Worm (Caenorhabditis elegans) whole organism, midembryonic: Measurements from ENCODE around the gene ZC373.2.

ENCODE experiments used
- T22C8.4 ChIP-seq: fragments of 200-800 bp; sonication (Bioruptor generic); IDR thresholded peaks from 2 replicates; pipeline ENCODE4 v1.3.6; 2022; ENCODE audit warnings: missing genetic modification characterization, missing compliant biosample characterization
- cog-1 ChIP-seq: sonication (generic microtip); optimal IDR thresholded peaks from 2 replicates; lab custom pipeline; 2016; ENCODE audit warnings: missing genetic modification characterization, missing compliant biosample characterization
- flt-1 ChIP-seq: fragments of 200-800 bp; sonication (Bioruptor generic); IDR thresholded peaks from 2 replicates; pipeline ENCODE4 v1.3.6; 2022; ENCODE audit warnings: missing genetic modification characterization, missing compliant biosample characterization
- klf-2 ChIP-seq: fragments of 200-800 bp; sonication (Bioruptor generic); conservative IDR thresholded peaks from 2 replicates; pipeline ENCODE4 v1.3.6; 2022; ENCODE audit warnings: missing genetic modification reagents, missing genetic modification characterization, missing compliant biosample characterization
- med-1 ChIP-seq: sonication (generic microtip); optimal IDR thresholded peaks from 2 replicates; lab custom pipeline; 2017; ENCODE audit warnings: missing genetic modification characterization, mild to moderate bottlenecking, missing compliant biosample characterization, antibody characterized with exemption, missing genetic modification reagents; ENCODE audit not compliant: insufficient read depth
- ref-1 ChIP-seq: fragments of 200-800 bp; sonication (Bioruptor generic); conservative IDR thresholded peaks from 2 replicates; pipeline ENCODE4 v1.3.6; 2022; ENCODE audit warnings: missing genetic modification reagents, missing genetic modification characterization, missing compliant biosample characterization
- tab-1 ChIP-seq: fragments of 200-800 bp; sonication (Bioruptor generic); IDR thresholded peaks from 2 replicates; pipeline ENCODE4 v1.3.6; 2022; ENCODE audit warnings: missing genetic modification characterization, missing compliant biosample characterization
- ztf-23 ChIP-seq: fragments of 200-800 bp; sonication (Bioruptor generic); IDR thresholded peaks from 2 replicates; pipeline ENCODE4 v1.3.6; 2022; ENCODE audit warnings: missing genetic modification reagents, missing genetic modification characterization, missing compliant biosample characterization
- ztf-29 ChIP-seq: fragments of 200-800 bp; sonication (Bioruptor generic); IDR thresholded peaks from 2 replicates; pipeline ENCODE4 v1.3.6; 2022; ENCODE audit warnings: missing genetic modification reagents, missing genetic modification characterization, missing compliant biosample characterization

Gene ZC373.2

ce11 chrX:10053742-10054409 is 4.4 kb downstream of the ZC373.2 start, which contains the start of gene cbs-1:
cbs-1 (plus strand) TSS chrX:10054275.
- TF ChIP-seq med-1 (no peak), cog-1 (no peak), flt-1 (GFP tag; lab: Robert Waterston, UW) (no peak)

- TF ChIP-seq ztf-23 (GFP tag; lab: Robert Waterston, UW) (no peak), flt-1 (GFP tag; lab: Robert Waterston, UW) (no peak), ztf-29 (GFP tag; lab: Robert Waterston, UW) (no peak), tab-1 (GFP tag; lab: Robert Waterston, UW) (no peak), klf-2 (GFP tag; lab: Robert Waterston, UW) (no peak), T22C8.4 (GFP tag; lab: Robert Waterston, UW) (no peak), cog-1 (no peak), med-1 (no peak), ref-1 (GFP tag; lab: Robert Waterston, UW) (no peak)
Measured at ce11 chrX:10051625-10052024, 6.6 kb downstream of the ZC373.2 start.

- TF ChIP-seq cog-1 (no peak), flt-1 (GFP tag; lab: Robert Waterston, UW) (no peak), ref-1 (GFP tag; lab: Robert Waterston, UW) (no peak), T22C8.4 (GFP tag; lab: Robert Waterston, UW) (no peak), ztf-29 (GFP tag; lab: Robert Waterston, UW) (no peak), tab-1 (GFP tag; lab: Robert Waterston, UW) (no peak), med-1 (no peak)
Measured at ce11 chrX:10049160-10049559, 9.1 kb downstream of the ZC373.2 start, which contains the start of gene gnrr-3. gnrr-3 (plus strand) TSS chrX:10049460.

DNA sequence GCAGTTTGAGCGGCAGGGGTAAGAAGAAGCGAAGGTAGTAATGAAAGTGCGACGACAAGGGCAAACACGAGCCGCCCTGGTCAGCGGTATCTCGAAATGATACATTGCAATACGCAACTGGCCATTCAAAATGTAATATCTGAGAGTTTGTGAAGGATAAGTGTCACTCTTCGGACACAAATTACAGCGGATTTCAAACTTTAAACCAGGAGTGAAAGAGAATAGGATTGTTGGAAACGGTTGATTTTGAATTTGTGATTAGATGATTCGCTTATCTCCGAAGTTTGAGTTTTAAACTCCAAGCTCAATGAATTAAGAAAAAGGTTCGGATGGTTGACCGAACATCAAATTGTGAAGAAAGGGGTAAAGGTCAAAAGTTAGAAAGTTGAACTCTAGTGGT is 10.9 kb downstream of the ZC373.2 start, which contains the start of gene ZC374.2:
TSS of gene ZC374.2 (minus strand) at position 101 of the 400 bp plus-strand sequence.
- TF ChIP-seq med-1 = no peak

DNA sequence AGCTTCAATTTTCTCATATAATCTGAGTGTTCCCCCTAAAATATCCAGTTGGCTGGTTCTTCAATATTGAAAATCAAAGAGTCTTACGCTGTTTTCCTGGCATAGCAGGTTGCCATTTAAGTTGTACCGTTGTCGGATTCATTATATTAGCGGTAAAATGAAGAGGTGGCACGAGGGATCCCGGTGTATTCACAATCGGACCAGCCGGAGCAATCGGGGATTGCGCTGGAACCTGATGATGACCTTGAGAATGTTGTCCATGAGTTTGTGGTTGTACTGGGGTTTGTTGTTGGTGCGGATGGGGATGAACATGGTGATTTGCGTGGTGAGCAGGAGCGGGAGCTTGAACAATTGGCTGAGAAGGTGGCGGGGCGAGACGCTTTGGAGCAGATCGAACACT is 13.8 kb downstream of the ZC373.2 start:
- TF ChIP-seq med-1 = no peak
- no peak for TF ChIP-seq cog-1
- TF ChIP-seq ref-1 (GFP tag; lab: Robert Waterston, UW) = no peak
- no peak for TF ChIP-seq flt-1 (GFP tag; lab: Robert Waterston, UW)
- TF ChIP-seq tab-1 (GFP tag; lab: Robert Waterston, UW) = no peak
- no peak for TF ChIP-seq ztf-23 (GFP tag; lab: Robert Waterston, UW)
- no peak for TF ChIP-seq ztf-29 (GFP tag; lab: Robert Waterston, UW)
- TF ChIP-seq T22C8.4 (GFP tag; lab: Robert Waterston, UW) = no peak
- no peak for TF ChIP-seq klf-2 (GFP tag; lab: Robert Waterston, UW)

DNA sequence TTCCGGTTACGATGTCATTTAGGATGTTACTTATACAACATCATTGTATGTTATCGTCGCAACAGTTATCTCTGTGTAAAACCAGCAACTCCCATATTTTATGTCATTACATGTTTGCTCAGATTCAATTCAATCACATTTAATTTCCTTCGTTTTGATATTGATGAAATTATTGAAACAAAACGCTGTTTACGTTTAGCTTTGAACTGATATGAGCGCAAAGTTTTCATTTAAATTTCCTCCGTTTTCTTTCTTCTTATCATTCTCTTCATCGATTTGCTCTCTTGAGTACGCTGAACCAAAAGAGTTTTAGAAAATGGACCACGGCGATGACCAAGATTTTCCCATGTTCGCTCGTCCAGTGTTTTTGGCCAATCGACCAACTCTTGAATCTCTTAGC is 27.4 kb downstream of the ZC373.2 start, which contains the start of gene sek-6:
TSS of gene sek-6 (plus strand) at position 315 of the 400 bp plus-strand sequence.
- TF ChIP-seq T22C8.4 (GFP tag; lab: Robert Waterston, UW) (no peak), med-1 (no peak)

- TF ChIP-seq ztf-23 (GFP tag; lab: Robert Waterston, UW) = no peak
- no peak for TF ChIP-seq T22C8.4 (GFP tag; lab: Robert Waterston, UW)
- no peak for TF ChIP-seq cog-1
- no peak for TF ChIP-seq tab-1 (GFP tag; lab: Robert Waterston, UW)
- no peak for TF ChIP-seq ztf-29 (GFP tag; lab: Robert Waterston, UW)
- TF ChIP-seq ref-1 (GFP tag; lab: Robert Waterston, UW) = no peak
- no peak for TF ChIP-seq klf-2 (GFP tag; lab: Robert Waterston, UW)
- TF ChIP-seq med-1 = no peak
- TF ChIP-seq flt-1 (GFP tag; lab: Robert Waterston, UW) = no peak
Measured at ce11 chrX:10027556-10027955, 30.7 kb downstream of the ZC373.2 start, which contains the start of gene mkk-4. mkk-4 (plus strand) TSS chrX:10027856.

ce11 chrX:10026347-10026746 is 31.9 kb downstream of the ZC373.2 start:
- TF ChIP-seq flt-1 (GFP tag; lab: Robert Waterston, UW) (no peak; the same call in 1 of the 2 replicates), tab-1 (GFP tag; lab: Robert Waterston, UW) (no peak), cog-1 (no peak)

- no peak for TF ChIP-seq klf-2 (GFP tag; lab: Robert Waterston, UW)
- no peak for TF ChIP-seq tab-1 (GFP tag; lab: Robert Waterston, UW)
- no peak for TF ChIP-seq ref-1 (GFP tag; lab: Robert Waterston, UW)
- no peak for TF ChIP-seq ztf-23 (GFP tag; lab: Robert Waterston, UW)
- TF ChIP-seq med-1 = no peak
- no peak for TF ChIP-seq ztf-29 (GFP tag; lab: Robert Waterston, UW)
Measured at ce11 chrX:10022016-10022415, 36.2 kb downstream of the ZC373.2 start, which contains the start of gene F42G10.1. F42G10.1 (minus strand) TSS chrX:10022166.

DNA sequence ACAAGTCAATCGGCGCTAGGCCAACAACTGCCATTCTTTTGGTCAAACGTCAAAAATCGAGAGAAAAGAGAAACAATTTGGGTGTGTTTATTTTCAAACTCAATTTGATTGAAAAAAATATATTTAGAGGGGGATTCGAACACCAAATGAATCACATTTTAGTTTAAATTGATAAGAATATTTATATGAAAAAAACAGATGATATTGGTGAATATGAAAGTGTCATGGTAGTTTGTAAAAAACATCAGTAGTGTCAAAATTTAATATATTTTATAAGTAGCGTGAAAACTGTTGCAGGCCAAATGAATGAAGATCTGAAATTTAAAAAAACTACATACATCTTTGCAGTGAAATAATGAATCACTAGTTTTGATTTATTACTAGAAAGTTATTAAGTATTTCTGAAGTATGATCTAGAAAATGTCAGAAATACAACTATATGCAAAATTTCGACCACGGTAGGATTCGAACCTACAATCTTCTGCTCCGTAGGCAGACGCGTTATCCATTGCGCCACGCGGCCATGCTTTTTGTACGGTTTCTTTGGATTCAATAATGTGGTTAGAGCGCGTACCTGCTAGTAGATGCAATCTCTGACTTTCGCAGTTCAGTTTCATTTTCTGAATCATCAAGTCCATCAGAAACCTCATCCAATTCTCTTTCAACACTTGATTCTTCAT is 40.1 kb downstream of the ZC373.2 start, which contains the start of gene F19C6.4:
TSS of gene F19C6.4 (minus strand) at position 51 of the 680 bp plus-strand sequence.
- TF ChIP-seq med-1 (no peak), T22C8.4 (GFP tag; lab: Robert Waterston, UW) (no peak), ref-1 (GFP tag; lab: Robert Waterston, UW) (no peak), flt-1 (GFP tag; lab: Robert Waterston, UW) (no peak), ztf-29 (GFP tag; lab: Robert Waterston, UW) (no peak), ztf-23 (GFP tag; lab: Robert Waterston, UW) (no peak), tab-1 (GFP tag; lab: Robert Waterston, UW) (no peak), klf-2 (GFP tag; lab: Robert Waterston, UW) (no peak), cog-1 (no peak)
